Worm (Caenorhabditis elegans) whole organism, young adult: ENCODE data around the gene C32D5.14.

Experiments used
- B0019.2 ChIP-seq: fragments of 200-800 bp; sonication (Bioruptor generic); conservative IDR thresholded peaks from 2 replicates; pipeline ENCODE4 v1.3.6; 2022; ENCODE audit warnings: missing genetic modification reagents, missing genetic modification characterization, missing compliant biosample characterization
- B0035.1 ChIP-seq: sonication (generic microtip); optimal IDR thresholded peaks from 2 replicates; lab custom pipeline; 2016; ENCODE audit warnings: missing genetic modification characterization, mild to moderate bottlenecking, missing compliant biosample characterization, missing genotype, missing genetic modification reagents
- C17E4.6 ChIP-seq: fragments of 200-800 bp; sonication (Bioruptor generic); IDR thresholded peaks from 2 replicates; pipeline ENCODE4 v1.3.6; 2022; ENCODE audit warnings: missing genetic modification reagents, missing genetic modification characterization, missing compliant biosample characterization
- F37B4.10 ChIP-seq: fragments of 200-800 bp; sonication (Bioruptor generic); IDR thresholded peaks from 2 replicates; pipeline ENCODE4 v1.3.6; 2022; ENCODE audit warnings: missing genetic modification characterization, missing compliant biosample characterization
- F57C9.4 ChIP-seq: sonication (generic microtip); optimal IDR thresholded peaks from 2 replicates; lab custom pipeline; 2017; ENCODE audit warnings: mild to moderate bottlenecking, missing genetic modification characterization, missing compliant biosample characterization
- T26A5.8 ChIP-seq: sonication (generic microtip); optimal IDR thresholded peaks from 2 replicates; lab custom pipeline; 2016; ENCODE audit warnings: missing genetic modification characterization, missing compliant biosample characterization
- Y67H2A.10 ChIP-seq: fragments of 200-800 bp; sonication (Bioruptor generic); conservative IDR thresholded peaks from 2 replicates; pipeline ENCODE4 v1.3.6; 2022; ENCODE audit warnings: missing genetic modification reagents, missing genetic modification characterization, missing compliant biosample characterization
- akir-1 ChIP-seq: fragments of 200-800 bp; sonication (Bioruptor generic); optimal IDR thresholded peaks from 2 replicates; lab custom pipeline; 2018; ENCODE audit warnings: mild to moderate bottlenecking, missing genetic modification characterization, moderate library complexity, missing compliant biosample characterization
- aptf-3 ChIP-seq: fragments of 200-800 bp; sonication (Bioruptor generic); IDR thresholded peaks from 2 replicates; pipeline ENCODE4 v1.3.6; 2022; ENCODE audit warnings: missing genetic modification characterization, missing compliant biosample characterization
- atf-7 ChIP-seq: sonication (generic microtip); optimal IDR thresholded peaks from 2 replicates; lab custom pipeline; 2017; ENCODE audit warnings: mild to moderate bottlenecking, missing genetic modification characterization, missing compliant biosample characterization
- athp-1 ChIP-seq: sonication (generic microtip); optimal IDR thresholded peaks from 2 replicates; lab custom pipeline; 2017; ENCODE audit warnings: mild to moderate bottlenecking, missing genetic modification characterization, missing compliant biosample characterization
- attf-5 ChIP-seq: fragments of 200-800 bp; sonication (Bioruptor generic); optimal IDR thresholded peaks from 2 replicates; lab custom pipeline; 2018; ENCODE audit warnings: mild to moderate bottlenecking, missing genetic modification characterization, missing compliant biosample characterization
- bed-1 ChIP-seq: fragments of 200-800 bp; sonication (Bioruptor generic); IDR thresholded peaks from 2 replicates; pipeline ENCODE4 v1.3.6; 2022; ENCODE audit warnings: missing genetic modification reagents, missing genetic modification characterization, missing compliant biosample characterization
- cebp-1 ChIP-seq, 2 experiments: fragments of 200-800 bp in 1 of 2; sonication (Bioruptor generic) in 1 of 2; sonication (generic microtip) in 1 of 2; IDR thresholded peaks in 1 of 2; optimal IDR thresholded peaks in 1 of 2; 2 replicates each; pipeline versions ENCODE4 v1.3.6 to Lab custom; 2017 to 2022; ENCODE audit warnings: missing compliant biosample characterization in 2 of 2, missing genetic modification characterization in 2 of 2, mild to moderate bottlenecking in 1 of 2, missing genetic modification reagents in 1 of 2, moderate library complexity in 1 of 2
- ceh-91 ChIP-seq: fragments of 200-800 bp; sonication (Bioruptor generic); IDR thresholded peaks from 2 replicates; pipeline ENCODE4 v1.3.6; 2022; ENCODE audit warnings: missing genetic modification reagents, missing genetic modification characterization, missing compliant biosample characterization
- chd-7 ChIP-seq: sonication (generic microtip); optimal IDR thresholded peaks from 2 replicates; lab custom pipeline; 2016; ENCODE audit warnings: mild to moderate bottlenecking, missing genetic modification characterization, moderate library complexity, missing compliant biosample characterization
- egl-18 ChIP-seq: fragments of 200-800 bp; sonication (Bioruptor generic); IDR thresholded peaks from 2 replicates; pipeline ENCODE4 v1.3.6; 2022; ENCODE audit warnings: missing genetic modification reagents, missing genetic modification characterization, missing compliant biosample characterization
- ets-4 ChIP-seq: fragments of 200-800 bp; sonication (Bioruptor generic); optimal IDR thresholded peaks from 2 replicates; lab custom pipeline; 2018; ENCODE audit warnings: mild to moderate bottlenecking, missing genetic modification characterization, missing compliant biosample characterization
- hmg-20 ChIP-seq: fragments of 200-800 bp; sonication (Bioruptor generic); IDR thresholded peaks from 2 replicates; pipeline ENCODE4 v1.3.6; 2022; ENCODE audit warnings: missing genetic modification reagents, missing genetic modification characterization, missing compliant biosample characterization
- hrde-1 ChIP-seq: sonication (generic microtip); optimal IDR thresholded peaks from 2 replicates; lab custom pipeline; 2016; ENCODE audit warnings: missing genetic modification characterization, mild to moderate bottlenecking, missing compliant biosample characterization, moderate library complexity, missing genotype, missing genetic modification reagents, borderline replicate concordance
- hsf-1 ChIP-seq: fragments of 200-800 bp; sonication (Bioruptor generic); IDR thresholded peaks from 2 replicates; pipeline ENCODE4 v1.3.6; 2022; ENCODE audit warnings: missing genetic modification reagents, missing genetic modification characterization, missing compliant biosample characterization
- madf-10 ChIP-seq: sonication (generic microtip); optimal IDR thresholded peaks from 2 replicates; lab custom pipeline; 2016; ENCODE audit warnings: mild to moderate bottlenecking, missing genetic modification characterization, missing compliant biosample characterization
- mes-4 ChIP-seq: sonication (generic microtip); optimal IDR thresholded peaks from 2 replicates; lab custom pipeline; 2016; ENCODE audit warnings: missing genotype, missing genetic modification characterization, missing compliant biosample characterization
- nfya-1 ChIP-seq: sonication (generic microtip); optimal IDR thresholded peaks from 2 replicates; lab custom pipeline; 2017; ENCODE audit warnings: antibody characterized with exemption, missing compliant biosample characterization, missing genetic modification characterization, borderline replicate concordance; ENCODE audit not compliant: insufficient read depth
- nhr-179 ChIP-seq: sonication (generic microtip); optimal IDR thresholded peaks from 2 replicates; lab custom pipeline; 2016; ENCODE audit warnings: mild to moderate bottlenecking, missing genetic modification characterization, missing compliant biosample characterization
- nhr-27 ChIP-seq: fragments of 200-800 bp; sonication (Bioruptor generic); optimal IDR thresholded peaks from 2 replicates; lab custom pipeline; 2018; ENCODE audit warnings: mild to moderate bottlenecking, missing genetic modification characterization, moderate library complexity, missing compliant biosample characterization
- pbrm-1 ChIP-seq: fragments of 200-800 bp; sonication (Bioruptor generic); IDR thresholded peaks from 2 replicates; pipeline ENCODE4 v1.3.6; 2022; ENCODE audit warnings: missing genetic modification reagents, missing genetic modification characterization, missing compliant biosample characterization
- rcor-1 ChIP-seq: fragments of 200-800 bp; sonication (Bioruptor generic); IDR thresholded peaks from 2 replicates; pipeline ENCODE4 v1.3.6; 2022; ENCODE audit warnings: missing genetic modification reagents, missing genetic modification characterization, missing compliant biosample characterization
- sea-2 ChIP-seq: fragments of 200-800 bp; sonication (Bioruptor generic); IDR thresholded peaks from 2 replicates; pipeline ENCODE4 v1.3.6; 2022; ENCODE audit warnings: missing genetic modification characterization, missing compliant biosample characterization
- snpc-1.3 ChIP-seq: sonication (generic microtip); optimal IDR thresholded peaks from 2 replicates; lab custom pipeline; 2017; ENCODE audit warnings: missing genetic modification characterization, mild to moderate bottlenecking, missing compliant biosample characterization, antibody characterized with exemption, moderate library complexity, missing genotype, missing genetic modification reagents; ENCODE audit not compliant: insufficient read depth
- snpc-4 ChIP-seq, 5 experiments: fragments of 150-350 bp in 1 of 5; sonication (generic microtip) in 4 of 5; optimal IDR thresholded peaks; 2 replicates each; lab custom pipeline; 2014 to 2018; ENCODE audit warnings: missing genetic modification characterization in 5 of 5, missing biosample characterization in 3 of 5, antibody characterized with exemption in 2 of 5, mild to moderate bottlenecking in 2 of 5, missing compliant biosample characterization in 2 of 5, missing genotype in 2 of 5, moderate library complexity in 2 of 5, missing genetic modification reagents in 1 of 5
- tlf-1 ChIP-seq: fragments of 200-800 bp; sonication (Bioruptor generic); optimal IDR thresholded peaks from 2 replicates; lab custom pipeline; 2018; ENCODE audit warnings: mild to moderate bottlenecking, missing genetic modification characterization, missing compliant biosample characterization
- unc-62 ChIP-seq: fragments of 150-350 bp; optimal IDR thresholded peaks from 2 replicates; lab custom pipeline; 2014; ENCODE audit warnings: missing biosample characterization, missing genetic modification reagents, missing genetic modification characterization
- xnd-1 ChIP-seq: sonication (generic microtip); optimal IDR thresholded peaks from 2 replicates; lab custom pipeline; 2016; ENCODE audit warnings: missing genotype, missing genetic modification reagents, missing genetic modification characterization, missing compliant biosample characterization
- ztf-22 ChIP-seq: fragments of 200-800 bp; sonication (Bioruptor generic); optimal IDR thresholded peaks from 2 replicates; lab custom pipeline; 2018; ENCODE audit warnings: mild to moderate bottlenecking, missing genetic modification characterization, moderate library complexity, missing compliant biosample characterization
- ztf-28 ChIP-seq: fragments of 200-800 bp; sonication (Bioruptor generic); IDR thresholded peaks from 2 replicates; pipeline ENCODE4 v1.3.6; 2022; ENCODE audit warnings: missing genetic modification reagents, missing genetic modification characterization, missing compliant biosample characterization
- ztf-3 ChIP-seq: fragments of 200-800 bp; sonication (Bioruptor generic); optimal IDR thresholded peaks from 2 replicates; lab custom pipeline; 2018; ENCODE audit warnings: mild to moderate bottlenecking, missing genetic modification characterization, missing compliant biosample characterization

Gene C32D5.14

DNA sequence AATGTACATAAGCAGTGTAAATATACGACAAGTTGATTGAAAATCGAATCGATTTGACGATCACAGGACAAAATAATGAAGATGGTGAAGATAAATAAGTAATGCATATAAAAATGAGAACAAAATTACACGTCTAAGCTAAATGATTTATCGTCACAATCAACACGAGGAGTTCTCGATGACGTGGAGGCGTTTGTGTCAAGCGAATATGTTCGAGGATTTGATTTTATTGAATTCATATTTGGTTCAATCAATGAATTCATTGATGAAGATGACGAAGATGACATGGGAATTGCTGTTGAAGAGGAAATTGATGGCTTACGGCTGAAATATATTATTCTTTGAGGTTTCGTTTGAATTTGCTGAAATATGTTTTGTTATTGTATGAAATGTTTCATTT lies 42.8 kb upstream of the C32D5.14 start, which contains the start of gene nyn-3:
Gene nyn-3, minus strand, starts transcription at position 101 of the 400 bp plus-strand sequence.
- no peak for TF ChIP-seq ets-4 (GFP tag; lab: Kevin White, UChicago)
- TF ChIP-seq Y67H2A.10 (GFP tag; lab: Robert Waterston, UW), result no peak
- no peak for TF ChIP-seq nhr-27 (tag; lab: Kevin White, UChicago)
- no peak for TF ChIP-seq snpc-1.3
- no peak for TF ChIP-seq hrde-1
- no peak for TF ChIP-seq C17E4.6
- no peak for TF ChIP-seq B0019.2
- TF ChIP-seq pbrm-1 (GFP tag; lab: Robert Waterston, UW), result no peak
- no peak for TF ChIP-seq nfya-1 (tag; lab: Kevin White, UChicago)
- TF ChIP-seq ztf-22 (GFP tag; lab: Kevin White, UChicago), result no peak

DNA sequence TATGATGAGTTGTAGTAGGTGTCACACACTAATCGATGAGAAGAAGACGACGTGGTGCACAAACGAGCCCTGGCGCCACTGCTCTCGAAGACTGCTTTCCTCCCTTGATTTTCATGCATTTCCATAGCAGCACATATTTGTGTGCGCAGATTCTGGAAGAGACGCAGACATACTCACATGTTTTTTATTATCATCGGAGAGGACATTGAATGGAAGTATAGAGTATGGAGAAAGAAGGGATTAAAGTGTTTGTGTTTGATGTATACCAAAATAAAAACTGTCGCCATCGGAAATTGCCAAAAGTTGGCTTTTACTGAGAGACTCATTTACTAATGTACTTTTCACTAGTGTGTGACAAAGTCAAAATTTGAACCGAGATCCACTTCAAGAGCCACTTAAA lies 41.0 kb upstream of the C32D5.14 start, which contains the start of gene mps-1:
Gene mps-1, minus strand, starts transcription at position 101 of the 400 bp plus-strand sequence.
- TF ChIP-seq egl-18 (GFP tag; lab: Robert Waterston, UW), result no peak
- no peak for TF ChIP-seq ztf-28 (GFP tag; lab: Robert Waterston, UW)
- no peak for TF ChIP-seq athp-1 (tag; lab: Kevin White, UChicago)
- TF ChIP-seq F37B4.10 (GFP tag; lab: Robert Waterston, UW), result no peak
- TF ChIP-seq unc-62 (GFP tag; lab: Kevin White, UChicago), result no peak
- TF ChIP-seq, all 124 proteins: peak for 0

DNA sequence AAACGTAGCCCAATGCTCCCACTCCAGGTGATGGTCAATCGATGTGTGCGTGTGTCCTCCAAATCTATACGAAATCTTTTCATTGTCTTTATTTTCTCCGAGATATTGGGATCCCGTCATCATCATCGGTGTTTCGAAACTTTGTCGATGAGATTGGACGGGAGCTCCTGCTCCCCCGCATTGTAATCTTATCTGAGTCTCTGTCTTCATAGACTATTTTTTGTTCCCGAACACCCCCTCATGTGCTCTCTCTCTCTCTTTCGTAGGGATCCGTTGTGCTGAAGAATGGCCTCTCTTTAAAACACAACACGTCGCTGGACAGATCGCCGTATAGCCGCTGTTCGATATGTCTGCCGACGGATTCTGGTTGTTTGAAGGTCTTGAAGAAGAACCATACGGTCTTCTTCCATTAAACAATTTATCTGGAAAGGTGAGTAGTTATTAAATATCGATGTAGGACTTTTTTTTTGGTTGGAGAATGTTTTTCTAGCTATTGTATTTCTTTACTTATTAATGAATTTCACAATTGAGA lies 32.0 kb upstream of the C32D5.14 start, which contains the start of gene C29F5.1:
Gene C29F5.1, plus strand, starts transcription at position 317 of the 532 bp plus-strand sequence.
- TF ChIP-seq sea-2 (GFP tag; lab: Robert Waterston, UW) (no peak), rcor-1 (GFP tag; lab: Robert Waterston, UW) (no peak), chd-7 (no peak), F57C9.4 (tag; lab: Kevin White, UChicago) (no peak), xnd-1 (tag; lab: Kevin White, UChicago) (no peak), egl-18 (GFP tag; lab: Robert Waterston, UW) (no peak), aptf-3 (no peak), hsf-1 (GFP tag; lab: Robert Waterston, UW) (no peak), ztf-3 (GFP tag; lab: Kevin White, UChicago) (no peak)

DNA sequence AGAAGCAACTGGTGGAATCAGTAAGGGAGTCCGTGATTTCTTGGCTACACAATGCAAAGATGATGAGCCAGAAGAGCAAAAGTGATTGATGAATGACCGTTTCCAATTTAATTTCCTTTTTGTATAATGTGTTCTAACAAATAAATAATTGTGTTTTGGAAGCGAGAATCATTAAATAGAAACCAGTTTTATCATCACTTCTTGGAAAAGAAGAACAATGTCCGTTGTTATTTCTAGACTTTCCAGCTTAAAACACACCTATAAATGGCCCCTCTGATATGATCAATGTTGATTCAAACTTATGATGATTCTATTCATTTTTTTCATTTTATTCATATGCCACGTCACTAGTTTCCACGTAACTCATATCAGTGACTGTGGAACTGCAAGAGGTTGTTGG lies 29.2 kb upstream of the C32D5.14 start, which contains the start of gene C29F5.8:
Gene C29F5.8, plus strand, starts transcription at position 301 of the 400 bp plus-strand sequence.
- no peak for TF ChIP-seq unc-62 (GFP tag; lab: Kevin White, UChicago)
- TF ChIP-seq hmg-20, result no peak
- TF ChIP-seq mes-4, result no peak
- no peak for TF ChIP-seq chd-7
- no peak for TF ChIP-seq attf-5 (GFP tag; lab: Kevin White, UChicago)
- no peak for TF ChIP-seq akir-1 (GFP tag; lab: Kevin White, UChicago)
- no peak for TF ChIP-seq tlf-1 (GFP tag; lab: Kevin White, UChicago)
- no peak for TF ChIP-seq atf-7 (tag; lab: Kevin White, UChicago)
- TF ChIP-seq B0035.1, result no peak
- no peak for TF ChIP-seq nhr-179
- no peak for TF ChIP-seq T26A5.8 (tag; lab: Kevin White, UChicago)
- TF ChIP-seq ceh-91 (GFP tag; lab: Robert Waterston, UW), result no peak
- TF ChIP-seq ztf-28 (GFP tag; lab: Robert Waterston, UW), result no peak
- no peak for TF ChIP-seq cebp-1 (GFP tag; IDR thresholded peaks at IDR 0.05; lab: Robert Waterston, UW)
- TF ChIP-seq cebp-1 (tag; optimal IDR thresholded peaks at IDR 0.05; lab: Kevin White, UChicago), result no peak
- no peak for TF ChIP-seq snpc-4 (GFP tag; optimal IDR thresholded peaks at IDR 0.05; lab: Kevin White, UChicago)
- no peak for TF ChIP-seq snpc-4 (tag; optimal IDR thresholded peaks at IDR 0.05; lab: Kevin White, UChicago)
- no peak for TF ChIP-seq madf-10 (tag; lab: Kevin White, UChicago)
- TF ChIP-seq ets-4 (GFP tag; lab: Kevin White, UChicago), result no peak
- no peak for TF ChIP-seq bed-1 (GFP tag; lab: Robert Waterston, UW)
